Fruit fly (Drosophila melanogaster): ENCODE data around the gene CG31142.

The CG31142 gene

dm6 chr3R:23958091-23958838, 29.2 kb downstream of the CG31142 start, which contains the start of the genes GluProRS and AP-1sigma (continued):
- TF ChIP-seq CG6765 (GFP tag; optimal IDR thresholded peaks at IDR 0.05) (peak; percentile 49), Rfx (GFP tag; IDR thresholded peaks at IDR 0.05) (peak; percentile 97), CG12299 (tag; optimal IDR thresholded peaks at IDR 0.05) (peak; percentile 69), ind (GFP tag; optimal IDR thresholded peaks at IDR 0.05) (peak; percentile 94), lilli (GFP tag; optimal IDR thresholded peaks at IDR 0.05) (peak; percentile 95), CG3995 (GFP tag; optimal IDR thresholded peaks at IDR 0.05) (peak; percentile 83), CG16863 (GFP tag; optimal IDR thresholded peaks at IDR 0.05) (peak; percentile 82), ken (GFP tag; IDR thresholded peaks at IDR 0.05) (peak; percentile 96), Pdp1 (GFP tag; optimal IDR thresholded peaks at IDR 0.05) (peak; percentile 77 to 92), CG4282 (GFP tag; optimal IDR thresholded peaks at IDR 0.05) (peak; percentile 63), CG5953 (GFP tag; IDR thresholded peaks at IDR 0.05) (peak; percentile 94), CG12219 (GFP tag; optimal IDR thresholded peaks at IDR 0.05) (peak; percentile 68), stc (GFP tag; IDR thresholded peaks at IDR 0.05) (peak; percentile 90), hkb (optimal IDR thresholded peaks at IDR 0.05) (peak; percentile 16), hkb (GFP tag; IDR thresholded peaks at IDR 0.05) (peak; percentile 93), Ets97D (GFP tag; optimal IDR thresholded peaks at IDR 0.05) (peak; percentile 78), tup (GFP tag; optimal IDR thresholded peaks at IDR 0.05) (peak; percentile 82), slp2 (GFP tag; optimal IDR thresholded peaks at IDR 0.05) (peak; percentile 62), CG11085 (GFP tag; IDR thresholded peaks at IDR 0.05) (peak; percentile 95), Ets65A (GFP tag) (peak; percentile 99), HLH54F (GFP tag; optimal IDR thresholded peaks at IDR 0.05) (peak; percentile 86), dimm (GFP tag; IDR thresholded peaks at IDR 0.05) (peak; percentile 75), cato (GFP tag; optimal IDR thresholded peaks at IDR 0.05; ENCODE audit: borderline replicate concordance) (peak; percentile 88), ara (GFP tag; IDR thresholded peaks at IDR 0.05) (peak; percentile 93), trem (tag; optimal IDR thresholded peaks at IDR 0.05) (peak; percentile 86), Oli (tag; optimal IDR thresholded peaks at IDR 0.05) (peak; percentile 83), mam (GFP tag; optimal IDR thresholded peaks at IDR 0.05) (peak; percentile 90), lbe (GFP tag; optimal IDR thresholded peaks at IDR 0.05) (peak; percentile 81), chinmo (GFP tag; IDR thresholded peaks at IDR 0.05; ENCODE audit: partially characterized antibody) (peak; percentile 96), CG1792 (GFP tag; optimal IDR thresholded peaks at IDR 0.05) (peak; percentile 31), Hr39 (optimal IDR thresholded peaks at IDR 0.05) (no peak), Med (GFP tag) (peak; percentile 98), Hmr (GFP tag; optimal IDR thresholded peaks at IDR 0.05) (peak; percentile 86), CG3847 (GFP tag; IDR thresholded peaks at IDR 0.05) (peak; percentile 96), ash1 (GFP tag; optimal IDR thresholded peaks at IDR 0.05) (peak; percentile 59), CG34422 (GFP tag; IDR thresholded peaks at IDR 0.05) (peak; percentile 98), Six4 (GFP tag; optimal IDR thresholded peaks at IDR 0.05) (peak; percentile 87), Lim3 (GFP tag; IDR thresholded peaks at IDR 0.05) (peak; percentile 73), nau (GFP tag; optimal IDR thresholded peaks at IDR 0.05) (no peak), CG30020 (tag; optimal IDR thresholded peaks at IDR 0.05) (peak; percentile 74), kay (GFP tag; optimal IDR thresholded peaks at IDR 0.05) (peak; percentile 89), CG33557 (GFP tag; optimal IDR thresholded peaks at IDR 0.05) (peak; percentile 78), Side (GFP tag; optimal IDR thresholded peaks at IDR 0.05) (peak; percentile 60), CG32772 (GFP tag; IDR thresholded peaks at IDR 0.05) (peak; percentile 97), ewg (GFP tag; optimal IDR thresholded peaks at IDR 0.05) (peak; percentile 79), CG6654 (GFP tag; optimal IDR thresholded peaks at IDR 0.05) (peak; percentile 42), seq (GFP tag; IDR thresholded peaks at IDR 0.05) (peak; percentile 91), lola (GFP tag; optimal IDR thresholded peaks at IDR 0.05) (peak in 1 of 3 experiments; percentile 85), CG11093 (GFP tag; IDR thresholded peaks at IDR 0.05) (peak; percentile 95), Mad (GFP tag; optimal IDR thresholded peaks at IDR 0.05) (peak; percentile 91), Atf3 (GFP tag; optimal IDR thresholded peaks at IDR 0.05) (peak; percentile 78)

Data from whole organism, embryonic.